Worm (Caenorhabditis elegans) whole organism, L1 larva: ENCODE measurements around the gene iff-2.

ENCODE experiments used
- aha-1 ChIP-seq: fragments of 150-350 bp; optimal IDR thresholded peaks from 2 replicates; lab custom pipeline; 2014; ENCODE audit warnings: missing biosample characterization, missing genetic modification characterization
- blmp-1 ChIP-seq: fragments of 150-350 bp; optimal IDR thresholded peaks from 2 replicates; lab custom pipeline; 2014; ENCODE audit warnings: missing biosample characterization, missing genetic modification characterization
- egl-13 ChIP-seq: sonication (generic microtip); optimal IDR thresholded peaks from 2 replicates; lab custom pipeline; 2016; ENCODE audit warnings: missing genotype, missing genetic modification reagents, missing genetic modification characterization, missing compliant biosample characterization
- elt-2 ChIP-seq: sonication (generic microtip); optimal IDR thresholded peaks from 2 replicates; lab custom pipeline; 2016; ENCODE audit warnings: missing genetic modification characterization, mild to moderate bottlenecking, inconsistent platforms, missing compliant biosample characterization, missing genetic modification reagents
- lin-35 ChIP-seq, 2 experiments: fragments of 150-350 bp; optimal IDR thresholded peaks; 2 replicates each; lab custom pipeline; 2014; ENCODE audit warnings: missing biosample characterization in 2 of 2, missing genetic modification characterization in 2 of 2, missing genetic modification reagents in 2 of 2
- mdl-1 ChIP-seq, 2 experiments: fragments of 150-350 bp; optimal IDR thresholded peaks; 2 replicates each; lab custom pipeline; 2014 to 2017; ENCODE audit warnings: missing biosample characterization in 2 of 2, missing genetic modification characterization in 2 of 2, inconsistent platforms in 1 of 2
- mep-1 ChIP-seq: fragments of 150-350 bp; optimal IDR thresholded peaks from 2 replicates; lab custom pipeline; 2014; ENCODE audit warnings: missing biosample characterization, missing genetic modification characterization
- unc-62 ChIP-seq: fragments of 150-350 bp; optimal IDR thresholded peaks from 2 replicates; lab custom pipeline; 2014; ENCODE audit warnings: missing biosample characterization, missing genetic modification reagents, missing genetic modification characterization

ce11 chrII:8575184-8575583 lies 14.0 kb upstream of the iff-2 start, which contains the start of gene puf-5:
- TF ChIP-seq blmp-1 (tag; lab: Kevin White, UChicago) (no peak), mep-1 (no peak), aha-1 (tag; lab: Kevin White, UChicago) (no peak), egl-13 (tag; lab: Kevin White, UChicago) (no peak), elt-2 (no peak), unc-62 (GFP tag; lab: Kevin White, UChicago) (no peak), lin-35 (GFP tag; optimal IDR thresholded peaks at IDR 0.05; lab: Kevin White, UChicago) (no peak), mdl-1 (tag; optimal IDR thresholded peaks at IDR 0.05; lab: Kevin White, UChicago) (no peak)
